Worm (Caenorhabditis elegans): ENCODE results near the gene ddo-3.

DNA sequence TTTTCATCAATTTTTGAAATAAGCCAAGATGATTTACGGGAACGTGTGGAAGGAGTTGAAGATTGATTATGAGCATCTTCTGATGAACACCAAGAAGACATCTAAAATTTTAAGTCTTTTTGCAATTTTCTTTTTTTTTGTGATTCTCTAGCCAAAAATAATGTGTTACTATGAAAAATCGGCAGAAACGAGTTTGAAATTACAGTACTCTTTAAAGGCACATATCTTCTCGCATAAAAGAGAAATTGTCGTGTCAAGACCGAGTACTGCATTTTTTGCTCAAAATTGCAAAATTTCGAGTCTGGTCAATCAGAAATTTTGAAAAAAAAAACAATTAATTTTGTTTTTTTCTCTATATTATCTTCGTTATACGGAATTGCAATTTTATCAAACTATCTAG is 4.4 kb downstream of the ddo-3 start, which contains the start of gene F20H11.1:
- TF ChIP-seq bed-1 (GFP tag; IDR thresholded peaks at IDR 0.05): no peak
- no peak for TF ChIP-seq ets-4 (GFP tag; optimal IDR thresholded peaks at IDR 0.05)
- no peak for TF ChIP-seq B0261.1 (tag; optimal IDR thresholded peaks at IDR 0.05)
- no peak for TF ChIP-seq pha-4 (tag; optimal IDR thresholded peaks at IDR 0.05)
- TF ChIP-seq aptf-2 (GFP tag; conservative IDR thresholded peaks at IDR 0.05): no peak
- TF ChIP-seq let-526 (GFP tag; IDR thresholded peaks at IDR 0.05): no peak
- no peak for TF ChIP-seq ceh-100 (GFP tag; IDR thresholded peaks at IDR 0.05)
- TF ChIP-seq F49E8.2 (tag; optimal IDR thresholded peaks at IDR 0.05; ENCODE audit: insufficient read depth): no peak
- no peak for TF ChIP-seq madf-3 (GFP tag; IDR thresholded peaks at IDR 0.05)
- TF ChIP-seq madf-10 (tag; optimal IDR thresholded peaks at IDR 0.05): no peak
- no peak for TF ChIP-seq nhr-120 (GFP tag; IDR thresholded peaks at IDR 0.05)
- TF ChIP-seq T26A5.8 (tag; optimal IDR thresholded peaks at IDR 0.05): no peak
- TF ChIP-seq dpff-1 (tag; optimal IDR thresholded peaks at IDR 0.05): no peak
